Worm (Caenorhabditis elegans) whole organism, late embryonic: ENCODE measurements around the gene irld-33.

Experiments used
- K09A11.1 ChIP-seq: sonication (generic microtip); optimal IDR thresholded peaks from 2 replicates; lab custom pipeline; 2017; ENCODE audit warnings: antibody characterized with exemption, mild to moderate bottlenecking, missing genetic modification characterization, missing compliant biosample characterization; ENCODE audit not compliant: insufficient read depth
- T23F11.4 ChIP-seq: fragments of 200-800 bp; sonication (Bioruptor generic); optimal IDR thresholded peaks from 2 replicates; lab custom pipeline; 2018; ENCODE audit warnings: mild to moderate bottlenecking, missing genetic modification characterization, missing compliant biosample characterization
- Y22D7AL.16 ChIP-seq: sonication (generic microtip); optimal IDR thresholded peaks from 2 replicates; lab custom pipeline; 2016; ENCODE audit warnings: missing genetic modification characterization, missing compliant biosample characterization
- ama-1 ChIP-seq: fragments of 150-350 bp; optimal IDR thresholded peaks from 2 replicates; lab custom pipeline; 2014
- ceh-18 ChIP-seq: sonication (generic microtip); optimal IDR thresholded peaks from 2 replicates; lab custom pipeline; 2016; ENCODE audit warnings: missing genetic modification characterization, missing compliant biosample characterization
- ceh-19 ChIP-seq: fragments of 200-800 bp; sonication (Bioruptor generic); optimal IDR thresholded peaks from 2 replicates; lab custom pipeline; 2018; ENCODE audit warnings: mild to moderate bottlenecking, missing genetic modification characterization, missing compliant biosample characterization
- ceh-22 ChIP-seq: sonication (generic microtip); optimal IDR thresholded peaks from 2 replicates; lab custom pipeline; 2017; ENCODE audit warnings: missing biosample characterization, missing genetic modification characterization
- ceh-24 ChIP-seq: sonication (generic microtip); optimal IDR thresholded peaks from 2 replicates; lab custom pipeline; 2016; ENCODE audit warnings: mild to moderate bottlenecking, missing genetic modification characterization, missing compliant biosample characterization
- ceh-31 ChIP-seq: sonication (generic microtip); optimal IDR thresholded peaks from 2 replicates; lab custom pipeline; 2016; ENCODE audit warnings: missing genetic modification characterization, missing compliant biosample characterization
- ceh-34 ChIP-seq: sonication (generic microtip); optimal IDR thresholded peaks from 2 replicates; lab custom pipeline; 2016; ENCODE audit warnings: mild to moderate bottlenecking, missing genetic modification characterization, missing compliant biosample characterization
- ceh-48 ChIP-seq: sonication (generic microtip); optimal IDR thresholded peaks from 2 replicates; lab custom pipeline; 2016; ENCODE audit warnings: missing genetic modification characterization, inconsistent platforms, missing compliant biosample characterization
- ceh-6 ChIP-seq: fragments of 200-800 bp; sonication (Bioruptor generic); optimal IDR thresholded peaks from 2 replicates; lab custom pipeline; 2018; ENCODE audit warnings: mild to moderate bottlenecking, missing genetic modification characterization, missing compliant biosample characterization
- ceh-9 ChIP-seq: sonication (generic microtip); optimal IDR thresholded peaks from 2 replicates; lab custom pipeline; 2016; ENCODE audit warnings: mild to moderate bottlenecking, missing genetic modification characterization, inconsistent platforms, missing compliant biosample characterization
- elt-4 ChIP-seq: sonication (generic microtip); optimal IDR thresholded peaks from 2 replicates; lab custom pipeline; 2016; ENCODE audit warnings: missing genetic modification characterization, missing compliant biosample characterization
- ets-4 ChIP-seq: sonication (generic microtip); optimal IDR thresholded peaks from 2 replicates; lab custom pipeline; 2016; ENCODE audit warnings: missing genetic modification characterization, missing compliant biosample characterization
- eyg-1 ChIP-seq: sonication (generic microtip); optimal IDR thresholded peaks from 2 replicates; lab custom pipeline; 2016; ENCODE audit warnings: missing genotype, missing genetic modification characterization, missing compliant biosample characterization
- fkh-10 ChIP-seq: fragments of 150-350 bp; optimal IDR thresholded peaks from 2 replicates; lab custom pipeline; 2014; ENCODE audit warnings: missing biosample characterization, missing genetic modification reagents, missing genetic modification characterization
- fkh-6 ChIP-seq: sonication (generic microtip); optimal IDR thresholded peaks from 2 replicates; lab custom pipeline; 2016; ENCODE audit warnings: missing genetic modification characterization, missing compliant biosample characterization
- hlh-13 ChIP-seq: fragments of 200-800 bp; sonication (Bioruptor generic); optimal IDR thresholded peaks from 2 replicates; lab custom pipeline; 2018; ENCODE audit warnings: mild to moderate bottlenecking, missing genetic modification characterization, missing compliant biosample characterization
- hlh-15 ChIP-seq: sonication (generic microtip); optimal IDR thresholded peaks from 2 replicates; lab custom pipeline; 2016; ENCODE audit warnings: missing genetic modification characterization, missing compliant biosample characterization
- hlh-30 ChIP-seq: sonication (generic microtip); optimal IDR thresholded peaks from 2 replicates; lab custom pipeline; 2017; ENCODE audit warnings: antibody characterized with exemption, missing genetic modification characterization, missing compliant biosample characterization; ENCODE audit not compliant: insufficient read depth
- hlh-6 ChIP-seq: sonication (generic microtip); optimal IDR thresholded peaks from 2 replicates; lab custom pipeline; 2016; ENCODE audit warnings: missing genotype, missing genetic modification characterization, missing compliant biosample characterization
- lim-6 ChIP-seq: sonication (generic microtip); optimal IDR thresholded peaks from 2 replicates; lab custom pipeline; 2016; ENCODE audit warnings: missing genetic modification characterization, missing compliant biosample characterization
- lin-11 ChIP-seq: fragments of 200-800 bp; sonication (Bioruptor generic); optimal IDR thresholded peaks from 2 replicates; lab custom pipeline; 2018; ENCODE audit warnings: mild to moderate bottlenecking, missing genetic modification characterization, missing compliant biosample characterization
- mec-3 ChIP-seq: sonication (generic microtip); optimal IDR thresholded peaks from 2 replicates; lab custom pipeline; 2016; ENCODE audit warnings: borderline replicate concordance, missing genetic modification characterization, missing compliant biosample characterization
- nfya-1 ChIP-seq: sonication (generic microtip); optimal IDR thresholded peaks from 2 replicates; lab custom pipeline; 2017; ENCODE audit warnings: missing genetic modification characterization, mild to moderate bottlenecking, missing compliant biosample characterization, antibody characterized with exemption, moderate library complexity
- odd-2 ChIP-seq: sonication (generic microtip); optimal IDR thresholded peaks from 2 replicates; lab custom pipeline; 2017; ENCODE audit warnings: antibody characterized with exemption, mild to moderate bottlenecking, missing genetic modification characterization, missing compliant biosample characterization
- pag-3 ChIP-seq: sonication (generic microtip); optimal IDR thresholded peaks from 2 replicates; lab custom pipeline; 2016; ENCODE audit warnings: missing compliant biosample characterization, missing genetic modification characterization, borderline replicate concordance
- pax-1 ChIP-seq: fragments of 150-350 bp; optimal IDR thresholded peaks from 2 replicates; lab custom pipeline; 2014; ENCODE audit warnings: missing biosample characterization, missing genetic modification characterization
- pha-4 ChIP-seq: fragments of 150-350 bp; optimal IDR thresholded peaks from 2 replicates; lab custom pipeline; 2018; ENCODE audit warnings: missing biosample characterization, missing genetic modification reagents, missing genetic modification characterization
- rnt-1 ChIP-seq: sonication (generic microtip); optimal IDR thresholded peaks from 2 replicates; lab custom pipeline; 2016; ENCODE audit warnings: missing genetic modification characterization, missing compliant biosample characterization
- sdc-2 ChIP-seq: sonication (generic microtip); optimal IDR thresholded peaks from 2 replicates; lab custom pipeline; 2016; ENCODE audit warnings: missing genotype, missing genetic modification characterization, missing compliant biosample characterization
- sox-2 ChIP-seq: fragments of 200-800 bp; sonication (Bioruptor generic); IDR thresholded peaks from 2 replicates; pipeline ENCODE4 v1.3.6; 2022; ENCODE audit warnings: missing genetic modification reagents, missing genetic modification characterization, missing compliant biosample characterization
- sox-4 ChIP-seq: sonication (generic microtip); optimal IDR thresholded peaks from 2 replicates; lab custom pipeline; 2017; ENCODE audit warnings: mild to moderate bottlenecking, missing genetic modification characterization, inconsistent platforms, missing compliant biosample characterization
- tbx-2 ChIP-seq: sonication (generic microtip); optimal IDR thresholded peaks from 2 replicates; lab custom pipeline; 2016; ENCODE audit warnings: missing genetic modification characterization, missing compliant biosample characterization
- tbx-7 ChIP-seq: sonication (generic microtip); optimal IDR thresholded peaks from 2 replicates; lab custom pipeline; 2016; ENCODE audit warnings: missing genotype, missing genetic modification characterization, missing compliant biosample characterization
- ttx-3 ChIP-seq: sonication (generic microtip); optimal IDR thresholded peaks from 2 replicates; lab custom pipeline; 2016; ENCODE audit warnings: missing genetic modification reagents, missing genetic modification characterization, missing compliant biosample characterization
- unc-3 ChIP-seq, 2 experiments: fragments of 200-800 bp in 1 of 2; sonication (Bioruptor generic) in 1 of 2; sonication (generic microtip) in 1 of 2; conservative IDR thresholded peaks in 1 of 2; optimal IDR thresholded peaks in 1 of 2; 2 replicates each; pipeline versions ENCODE4 v1.3.6 to Lab custom; 2016 to 2022; ENCODE audit warnings: missing compliant biosample characterization in 2 of 2, missing genetic modification characterization in 2 of 2, missing genetic modification reagents in 1 of 2
- unc-55 ChIP-seq: sonication (generic microtip); optimal IDR thresholded peaks from 2 replicates; lab custom pipeline; 2017; ENCODE audit warnings: missing biosample characterization, missing genetic modification reagents, missing genetic modification characterization

The irld-33 gene

ce11 chrII:1695861-1696260 lies 43.0 kb upstream of the irld-33 start, which contains the start of gene F58E1.13:
Gene F58E1.13, minus strand, starts transcription at chrII:1695872.
- no peak for TF ChIP-seq tbx-2 (tag; lab: Kevin White, UChicago)
- no peak for TF ChIP-seq pag-3 (tag; lab: Kevin White, UChicago)
- no peak for TF ChIP-seq sdc-2 (tag; lab: Kevin White, UChicago)
- TF ChIP-seq sox-2, result no peak
- no peak for TF ChIP-seq ceh-18 (tag; lab: Kevin White, UChicago)

ce11 chrII:1703363-1703762 lies 35.5 kb upstream of the irld-33 start, which contains the start of gene fbxb-47:
Gene fbxb-47, minus strand, starts transcription at chrII:1703463.
- no peak for TF ChIP-seq T23F11.4
- TF ChIP-seq ceh-31 (tag; lab: Kevin White, UChicago), result no peak
- TF ChIP-seq lim-6 (tag; lab: Kevin White, UChicago), result no peak
- no peak for TF ChIP-seq sox-2

ce11 chrII:1706385-1706784 lies 32.5 kb upstream of the irld-33 start, which contains the start of gene sdz-18:
Gene sdz-18, minus strand, starts transcription at chrII:1706485.
- TF ChIP-seq pax-1 (tag; lab: Kevin White, UChicago) (no peak), mec-3 (no peak), elt-4 (tag; lab: Kevin White, UChicago) (no peak), ceh-6 (no peak), ceh-48 (tag; lab: Kevin White, UChicago) (no peak), nfya-1 (no peak), ceh-24 (tag; lab: Kevin White, UChicago) (no peak), ttx-3 (tag; lab: Kevin White, UChicago) (no peak), ama-1 (lab: Kevin White, UChicago) (no peak), ceh-31 (tag; lab: Kevin White, UChicago) (no peak), tbx-7 (tag; lab: Kevin White, UChicago) (no peak), K09A11.1 (no peak), sox-4 (tag; lab: Kevin White, UChicago) (no peak), fkh-6 (tag; lab: Kevin White, UChicago) (no peak), ceh-9 (tag; lab: Kevin White, UChicago) (no peak), ets-4 (tag; lab: Kevin White, UChicago) (no peak), odd-2 (tag; lab: Kevin White, UChicago) (no peak)

- TF ChIP-seq unc-55 (GFP tag; lab: Kevin White, UChicago) (no peak), hlh-6 (no peak), Y22D7AL.16 (tag; lab: Kevin White, UChicago) (no peak), hlh-13 (no peak), hlh-30 (tag; lab: Kevin White, UChicago) (no peak), lin-11 (no peak), ceh-9 (tag; lab: Kevin White, UChicago) (no peak), unc-3 (GFP tag; conservative IDR thresholded peaks at IDR 0.05; lab: Robert Waterston, UW) (no peak), unc-3 (tag; optimal IDR thresholded peaks at IDR 0.05; lab: Kevin White, UChicago) (no peak), ceh-19 (no peak), ceh-34 (tag; lab: Kevin White, UChicago) (no peak), eyg-1 (tag; lab: Kevin White, UChicago) (no peak), rnt-1 (tag; lab: Kevin White, UChicago) (no peak), nfya-1 (no peak), fkh-10 (no peak), hlh-15 (no peak), pha-4 (tag; lab: Kevin White, UChicago) (no peak), ceh-6 (no peak), ceh-22 (tag; lab: Kevin White, UChicago) (no peak)
Observed at ce11 chrII:1709959-1710358, 28.9 kb upstream of the irld-33 start, which contains the start of gene fbxa-184. Gene fbxa-184, plus strand, starts transcription at chrII:1710259.
